Worm (Caenorhabditis elegans): Measurements from ENCODE around the gene nlp-30.

- TF ChIP-seq flt-1 (GFP tag; IDR thresholded peaks at IDR 0.05) = no peak
- TF ChIP-seq klf-2 (GFP tag; conservative IDR thresholded peaks at IDR 0.05) = no peak
- no peak for TF ChIP-seq cog-1 (tag; optimal IDR thresholded peaks at IDR 0.05)
- no peak for TF ChIP-seq ztf-29 (GFP tag; IDR thresholded peaks at IDR 0.05)
- TF ChIP-seq ref-1 (GFP tag; conservative IDR thresholded peaks at IDR 0.05) = no peak
- no peak for TF ChIP-seq T22C8.4 (GFP tag; IDR thresholded peaks at IDR 0.05)
- TF ChIP-seq tab-1 (GFP tag; IDR thresholded peaks at IDR 0.05) = no peak
- no peak for TF ChIP-seq ztf-23 (GFP tag; IDR thresholded peaks at IDR 0.05)
- no peak for TF ChIP-seq med-1 (GFP tag; optimal IDR thresholded peaks at IDR 0.05; ENCODE audit: insufficient read depth)
Measured at ce11 chrV:3972846-3973245, 8.9 kb upstream of the nlp-30 start, which contains the start of gene cyp-34A10.

Measured in whole organism, midembryonic.